Worm (Caenorhabditis elegans): ENCODE data around the gene T25C12.3.

ce11 chrX:11471893-11472292, 27.9 kb downstream of the T25C12.3 start:
- TF ChIP-seq zip-8 (tag; optimal IDR thresholded peaks at IDR 0.05): no peak
- TF ChIP-seq ces-1 (GFP tag; optimal IDR thresholded peaks at IDR 0.05): no peak
- TF ChIP-seq unc-39 (tag; optimal IDR thresholded peaks at IDR 0.05): no peak
- no peak for TF ChIP-seq pha-4 (tag; optimal IDR thresholded peaks at IDR 0.05)
- TF ChIP-seq drap-1 (GFP tag; optimal IDR thresholded peaks at IDR 0.05): no peak
- no peak for TF ChIP-seq unc-62 (GFP tag; optimal IDR thresholded peaks at IDR 0.05)
- no peak for TF ChIP-seq cnd-1 (tag; optimal IDR thresholded peaks at IDR 0.05)
- no peak for TF ChIP-seq hlh-1 (tag; optimal IDR thresholded peaks at IDR 0.05)
- no peak for TF ChIP-seq blmp-1 (tag; optimal IDR thresholded peaks at IDR 0.05)
- no peak for TF ChIP-seq lin-13 (tag; optimal IDR thresholded peaks at IDR 0.05)

All from whole organism, mixed stage, embryonic.